Fruit fly (Drosophila melanogaster): ENCODE measurements around the gene CG17075.

Gene CG17075

DNA sequence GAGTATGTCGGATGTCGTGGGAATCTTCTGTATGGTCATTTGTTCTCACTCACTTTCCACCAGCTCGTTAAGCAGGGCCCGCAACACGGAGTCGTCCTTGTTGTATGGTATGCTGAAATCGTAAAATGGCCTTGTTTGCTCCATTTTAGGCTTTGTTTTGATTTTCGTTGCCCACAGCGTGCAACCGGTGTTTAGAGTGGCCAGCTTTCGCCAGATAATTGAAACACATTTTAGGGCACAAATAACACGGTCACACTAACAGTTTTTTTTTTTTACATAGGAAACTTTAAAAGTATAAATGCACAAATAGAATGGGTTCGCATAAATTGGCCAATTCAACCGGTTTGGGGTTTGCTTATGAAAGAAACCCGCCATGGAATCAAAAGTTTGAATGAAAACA is 15.1 kb downstream of the CG17075 start, which contains the start of gene Rpp30 (continued):
- TF ChIP-seq cas (GFP tag; IDR thresholded peaks at IDR 0.05) (no peak), CG17359 (tag; optimal IDR thresholded peaks at IDR 0.05) (peak; percentile 57), dmrt11E (tag; optimal IDR thresholded peaks at IDR 0.05) (no peak), CG17385 (GFP tag; optimal IDR thresholded peaks at IDR 0.05) (no peak), Dbx (GFP tag; IDR thresholded peaks at IDR 0.05) (no peak), so (GFP tag; IDR thresholded peaks at IDR 0.05) (no peak), bowl (GFP tag; IDR thresholded peaks at IDR 0.05) (no peak), TFAM (GFP tag; optimal IDR thresholded peaks at IDR 0.05) (no peak), CHES-1-like (GFP tag; optimal IDR thresholded peaks at IDR 0.05) (no peak), dpn (GFP tag; optimal IDR thresholded peaks at IDR 0.05) (no peak), CG1024 (GFP tag; IDR thresholded peaks at IDR 0.05) (no peak), otp (GFP tag; IDR thresholded peaks at IDR 0.05) (no peak), ato (GFP tag; IDR thresholded peaks at IDR 0.05; ENCODE audit: partially characterized antibody) (0 out of 2 replicates have a peak, but pooled peaks have one; percentile 20), sqz (GFP tag; optimal IDR thresholded peaks at IDR 0.05) (peak; percentile 97), zfh2 (GFP tag; optimal IDR thresholded peaks at IDR 0.05) (no peak), CG10321 (GFP tag; IDR thresholded peaks at IDR 0.05) (no peak), Lhr (GFP tag; optimal IDR thresholded peaks at IDR 0.05) (peak; percentile 61), CG15479 (GFP tag; optimal IDR thresholded peaks at IDR 0.05) (no peak), NFAT (GFP tag; IDR thresholded peaks at IDR 0.05) (no peak), HHEX (GFP tag; optimal IDR thresholded peaks at IDR 0.05) (no peak), CG15073 (GFP tag; optimal IDR thresholded peaks at IDR 0.05) (no peak), D (optimal IDR thresholded peaks at IDR 0.05) (no peak), D (GFP tag; optimal IDR thresholded peaks at IDR 0.05) (no peak), hb (GFP tag; IDR thresholded peaks at IDR 0.05; ENCODE audit: partially characterized antibody) (no peak), lmd (GFP tag; IDR thresholded peaks at IDR 0.05) (no peak), Hr3 (GFP tag; optimal IDR thresholded peaks at IDR 0.05) (no peak), CG11093 (GFP tag; IDR thresholded peaks at IDR 0.05) (no peak), Oaz (GFP tag; IDR thresholded peaks at IDR 0.05) (no peak), HLH4C (GFP tag; IDR thresholded peaks at IDR 0.05; ENCODE audit: partially characterized antibody) (0 out of 3 replicates have a peak, but pooled peaks have one; percentile 28), Fer3 (tag; optimal IDR thresholded peaks at IDR 0.05) (no peak), CG15514 (GFP tag; optimal IDR thresholded peaks at IDR 0.05) (peak; percentile 36), ttk (GFP tag; IDR thresholded peaks at IDR 0.05) (no peak), CG4730 (GFP tag; IDR thresholded peaks at IDR 0.05) (no peak), fd96Cb (tag; optimal IDR thresholded peaks at IDR 0.05) (no peak), btn (GFP tag; optimal IDR thresholded peaks at IDR 0.05) (no peak), CG7271 (tag; optimal IDR thresholded peaks at IDR 0.05) (no peak), nom (GFP tag; optimal IDR thresholded peaks at IDR 0.05) (no peak), CG14667 (GFP tag; IDR thresholded peaks at IDR 0.05) (no peak), mld (GFP tag; IDR thresholded peaks at IDR 0.05; ENCODE audit: partially characterized antibody) (no peak), lov (optimal IDR thresholded peaks at IDR 0.05) (no peak), lov (GFP tag; IDR thresholded peaks at IDR 0.05) (no peak), chm (GFP tag; IDR thresholded peaks at IDR 0.05) (no peak), Hr51 (GFP tag; optimal IDR thresholded peaks at IDR 0.05) (no peak), bigmax (GFP tag; optimal IDR thresholded peaks at IDR 0.05) (no peak), pzg (GFP tag; optimal IDR thresholded peaks at IDR 0.05) (peak; percentile 58), NK7.1 (GFP tag; optimal IDR thresholded peaks at IDR 0.05) (no peak), PHDP (tag; optimal IDR thresholded peaks at IDR 0.05) (no peak), CG2120 (GFP tag; optimal IDR thresholded peaks at IDR 0.05) (no peak), ham (GFP tag; IDR thresholded peaks at IDR 0.05) (no peak), E2f2 (GFP tag; IDR thresholded peaks at IDR 0.05) (peak; percentile 69), dan (GFP tag; IDR thresholded peaks at IDR 0.05) (no peak), Fer2 (tag; optimal IDR thresholded peaks at IDR 0.05) (no peak)
